Worm (Caenorhabditis elegans) whole organism, mixed stage, embryonic: ENCODE measurements around the gene W07G4.5.

Source experiments
- M03D4.4 ChIP-seq: sonication (generic microtip); optimal IDR thresholded peaks from 2 replicates; lab custom pipeline; 2017; ENCODE audit warnings: mild to moderate bottlenecking, missing genetic modification characterization, missing compliant biosample characterization
- bed-3 ChIP-seq: fragments of 200-800 bp; sonication (Bioruptor generic); optimal IDR thresholded peaks from 3 replicates; lab custom pipeline; 2018; ENCODE audit warnings: mild to moderate bottlenecking, missing genetic modification characterization, moderate library complexity, missing compliant biosample characterization
- blmp-1 ChIP-seq: fragments of 150-350 bp; optimal IDR thresholded peaks from 2 replicates; lab custom pipeline; 2014; ENCODE audit warnings: missing biosample characterization, missing genetic modification characterization
- ceh-39 ChIP-seq: fragments of 150-350 bp; optimal IDR thresholded peaks from 2 replicates; lab custom pipeline; 2014; ENCODE audit warnings: missing biosample characterization, missing genetic modification characterization
- ceh-43 ChIP-seq: fragments of 200-800 bp; sonication (Bioruptor generic); optimal IDR thresholded peaks from 2 replicates; lab custom pipeline; 2018; ENCODE audit warnings: mild to moderate bottlenecking, missing genetic modification characterization, moderate library complexity, missing compliant biosample characterization
- ceh-83 ChIP-seq: fragments of 200-800 bp; sonication (Bioruptor generic); optimal IDR thresholded peaks from 2 replicates; lab custom pipeline; 2018; ENCODE audit warnings: mild to moderate bottlenecking, missing genetic modification characterization, missing compliant biosample characterization
- ces-1 ChIP-seq: fragments of 150-350 bp; optimal IDR thresholded peaks from 2 replicates; lab custom pipeline; 2014; ENCODE audit warnings: missing biosample characterization, missing genetic modification reagents, missing genetic modification characterization
- cnd-1 ChIP-seq: fragments of 200-800 bp; sonication (Bioruptor generic); optimal IDR thresholded peaks from 2 replicates; lab custom pipeline; 2018; ENCODE audit warnings: mild to moderate bottlenecking, missing genetic modification characterization, missing compliant biosample characterization
- drap-1 ChIP-seq: fragments of 200-800 bp; sonication (Bioruptor generic); optimal IDR thresholded peaks from 3 replicates; lab custom pipeline; 2018; ENCODE audit warnings: mild to moderate bottlenecking, missing genetic modification characterization, missing compliant biosample characterization
- elt-1 ChIP-seq: sonication (generic microtip); optimal IDR thresholded peaks from 2 replicates; lab custom pipeline; 2017; ENCODE audit warnings: missing genetic modification characterization, mild to moderate bottlenecking, missing compliant biosample characterization, antibody characterized with exemption, moderate library complexity, borderline replicate concordance; ENCODE audit not compliant: insufficient read depth
- elt-3 ChIP-seq: fragments of 150-350 bp; optimal IDR thresholded peaks from 2 replicates; lab custom pipeline; 2014; ENCODE audit warnings: missing biosample characterization, missing genetic modification characterization
- flh-1 ChIP-seq: fragments of 200-800 bp; sonication (Bioruptor generic); optimal IDR thresholded peaks from 2 replicates; lab custom pipeline; 2018; ENCODE audit warnings: mild to moderate bottlenecking, missing genetic modification characterization, moderate library complexity, missing compliant biosample characterization
- ham-2 ChIP-seq: fragments of 200-800 bp; sonication (Bioruptor generic); optimal IDR thresholded peaks from 2 replicates; lab custom pipeline; 2018; ENCODE audit warnings: mild to moderate bottlenecking, missing genetic modification characterization, missing compliant biosample characterization
- hlh-1 ChIP-seq: fragments of 150-350 bp; optimal IDR thresholded peaks from 2 replicates; lab custom pipeline; 2014; ENCODE audit warnings: missing biosample characterization, missing genetic modification reagents, missing genetic modification characterization
- lin-13 ChIP-seq: fragments of 150-350 bp; optimal IDR thresholded peaks from 2 replicates; lab custom pipeline; 2014; ENCODE audit warnings: missing biosample characterization, missing genetic modification characterization
- lin-32 ChIP-seq: fragments of 200-800 bp; sonication (Bioruptor generic); optimal IDR thresholded peaks from 2 replicates; lab custom pipeline; 2018; ENCODE audit warnings: mild to moderate bottlenecking, missing genetic modification characterization, missing compliant biosample characterization
- lsy-2 ChIP-seq: fragments of 150-350 bp; optimal IDR thresholded peaks from 2 replicates; lab custom pipeline; 2014; ENCODE audit warnings: missing biosample characterization, missing genetic modification characterization
- mab-5 ChIP-seq: fragments of 150-350 bp; optimal IDR thresholded peaks from 2 replicates; lab custom pipeline; 2014; ENCODE audit warnings: missing biosample characterization, missing genetic modification characterization
- mep-1 ChIP-seq: fragments of 150-350 bp; optimal IDR thresholded peaks from 2 replicates; lab custom pipeline; 2017; ENCODE audit warnings: missing biosample characterization, missing genetic modification reagents, missing genetic modification characterization, inconsistent platforms
- mls-2 ChIP-seq: sonication (generic microtip); optimal IDR thresholded peaks from 2 replicates; lab custom pipeline; 2016; ENCODE audit warnings: mild to moderate bottlenecking, missing genetic modification characterization, moderate library complexity, missing compliant biosample characterization
- nhr-12 ChIP-seq: fragments of 150-350 bp; optimal IDR thresholded peaks from 2 replicates; lab custom pipeline; 2014; ENCODE audit warnings: missing biosample characterization, missing genetic modification characterization
- nhr-2 ChIP-seq: fragments of 150-350 bp; optimal IDR thresholded peaks from 2 replicates; lab custom pipeline; 2014; ENCODE audit warnings: missing biosample characterization, missing genetic modification characterization
- nhr-237 ChIP-seq: fragments of 150-350 bp; optimal IDR thresholded peaks from 2 replicates; lab custom pipeline; 2014; ENCODE audit warnings: missing biosample characterization, missing genetic modification characterization
- nhr-28 ChIP-seq: fragments of 150-350 bp; optimal IDR thresholded peaks from 2 replicates; lab custom pipeline; 2014; ENCODE audit warnings: missing biosample characterization, missing genetic modification characterization
- nhr-76 ChIP-seq: sonication (generic microtip); optimal IDR thresholded peaks from 2 replicates; lab custom pipeline; 2017; ENCODE audit warnings: missing biosample characterization, missing genetic modification characterization
- pha-4 ChIP-seq: fragments of 150-350 bp; optimal IDR thresholded peaks from 2 replicates; lab custom pipeline; 2018; ENCODE audit warnings: missing biosample characterization, missing genetic modification reagents, missing genetic modification characterization
- sem-2 ChIP-seq: fragments of 200-800 bp; sonication (Bioruptor generic); optimal IDR thresholded peaks from 2 replicates; lab custom pipeline; 2018; ENCODE audit warnings: mild to moderate bottlenecking, missing genetic modification characterization, missing compliant biosample characterization
- snpc-4 ChIP-seq: fragments of 150-350 bp; optimal IDR thresholded peaks from 2 replicates; lab custom pipeline; 2014; ENCODE audit warnings: missing biosample characterization, missing genetic modification characterization
- sptf-1 ChIP-seq: sonication (generic microtip); optimal IDR thresholded peaks from 2 replicates; lab custom pipeline; 2017; ENCODE audit warnings: mild to moderate bottlenecking, missing genetic modification characterization, moderate library complexity, missing compliant biosample characterization
- tbx-8 ChIP-seq: fragments of 200-800 bp; sonication (Bioruptor generic); optimal IDR thresholded peaks from 2 replicates; lab custom pipeline; 2018; ENCODE audit warnings: mild to moderate bottlenecking, missing genetic modification characterization, moderate library complexity, missing compliant biosample characterization
- unc-120 ChIP-seq: sonication (generic microtip); optimal IDR thresholded peaks from 2 replicates; lab custom pipeline; 2017; ENCODE audit warnings: missing genetic modification characterization, missing compliant biosample characterization; ENCODE audit not compliant: poor library complexity, severe bottlenecking
- unc-39 ChIP-seq: fragments of 150-350 bp; optimal IDR thresholded peaks from 2 replicates; lab custom pipeline; 2014; ENCODE audit warnings: missing biosample characterization, missing genetic modification characterization
- unc-62 ChIP-seq: fragments of 150-350 bp; optimal IDR thresholded peaks from 2 replicates; lab custom pipeline; 2014; ENCODE audit warnings: missing biosample characterization, missing genetic modification reagents, missing genetic modification characterization
- zip-8 ChIP-seq: fragments of 150-350 bp; optimal IDR thresholded peaks from 2 replicates; lab custom pipeline; 2014; ENCODE audit warnings: missing biosample characterization, missing genetic modification characterization
- ztf-11 ChIP-seq: fragments of 150-350 bp; optimal IDR thresholded peaks from 2 replicates; lab custom pipeline; 2014; ENCODE audit warnings: missing biosample characterization, missing genetic modification characterization

The W07G4.5 gene

ce11 chrV:13009271-13009670 lies 38.5 kb upstream of the W07G4.5 start:
- TF ChIP-seq lin-32 (GFP tag; lab: Kevin White, UChicago): no peak
- TF ChIP-seq nhr-2 (tag; lab: Kevin White, UChicago): no peak
- no peak for TF ChIP-seq M03D4.4 (tag; lab: Kevin White, UChicago)
- no peak for TF ChIP-seq ceh-83 (GFP tag; lab: Kevin White, UChicago)
- no peak for TF ChIP-seq mab-5
- no peak for TF ChIP-seq tbx-8 (GFP tag; lab: Kevin White, UChicago)

ce11 chrV:13009843-13010242 lies 37.9 kb upstream of the W07G4.5 start:
- TF ChIP-seq lin-13: no peak
- TF ChIP-seq ceh-39 (tag; lab: Kevin White, UChicago): no peak
- TF ChIP-seq snpc-4 (tag; lab: Kevin White, UChicago): no peak
- peak; percentile 59 for TF ChIP-seq ces-1 (GFP tag; lab: Kevin White, UChicago)
- no peak for TF ChIP-seq drap-1 (GFP tag; lab: Kevin White, UChicago)
- no peak for TF ChIP-seq cnd-1
- TF ChIP-seq nhr-28 (tag; lab: Kevin White, UChicago): no peak
- TF ChIP-seq blmp-1 (tag; lab: Kevin White, UChicago): no peak
- TF ChIP-seq sem-2 (GFP tag; lab: Kevin White, UChicago): no peak
- TF ChIP-seq mab-5: no peak
- no peak for TF ChIP-seq nhr-76 (tag; lab: Kevin White, UChicago)
- TF ChIP-seq unc-62: no peak
- no peak for TF ChIP-seq tbx-8 (GFP tag; lab: Kevin White, UChicago)
- no peak for TF ChIP-seq mep-1 (tag; lab: Kevin White, UChicago)
- peak; percentile 10 for TF ChIP-seq pha-4 (tag; lab: Kevin White, UChicago)
- TF ChIP-seq flh-1 (GFP tag; lab: Kevin White, UChicago): no peak
- peak; percentile 50 for TF ChIP-seq unc-120 (tag; lab: Kevin White, UChicago)
- TF ChIP-seq hlh-1: peak; percentile 29
- no peak for TF ChIP-seq zip-8 (tag; lab: Kevin White, UChicago)
- TF ChIP-seq ztf-11 (tag; lab: Kevin White, UChicago): no peak
- TF ChIP-seq nhr-2 (tag; lab: Kevin White, UChicago): no peak
- TF ChIP-seq bed-3 (GFP tag; lab: Kevin White, UChicago): no peak
- no peak for TF ChIP-seq ceh-43
- no peak for TF ChIP-seq nhr-237
- no peak for TF ChIP-seq ham-2 (GFP tag; lab: Kevin White, UChicago)
- no peak for TF ChIP-seq unc-39 (tag; lab: Kevin White, UChicago)
- peak; percentile 28 for TF ChIP-seq lsy-2
- TF ChIP-seq lin-32 (GFP tag; lab: Kevin White, UChicago): no peak
- TF ChIP-seq nhr-12: no peak
- no peak for TF ChIP-seq M03D4.4 (tag; lab: Kevin White, UChicago)
- TF ChIP-seq elt-3 (tag; lab: Kevin White, UChicago): no peak
- no peak for TF ChIP-seq mls-2
- no peak for TF ChIP-seq elt-1
- no peak for TF ChIP-seq ceh-83 (GFP tag; lab: Kevin White, UChicago)
- TF ChIP-seq sptf-1 (tag; lab: Kevin White, UChicago): no peak

- TF ChIP-seq zip-8 (tag; lab: Kevin White, UChicago) (peak; percentile 94), elt-3 (tag; lab: Kevin White, UChicago) (no peak)
- TF ChIP-seq, all 35 proteins: peak for 1
Measured at ce11 chrV:13011904-13012303, 35.9 kb upstream of the W07G4.5 start.

- TF ChIP-seq sem-2 (GFP tag; lab: Kevin White, UChicago) (no peak), ceh-83 (GFP tag; lab: Kevin White, UChicago) (no peak), nhr-2 (tag; lab: Kevin White, UChicago) (no peak), mab-5 (no peak), zip-8 (tag; lab: Kevin White, UChicago) (no peak), flh-1 (GFP tag; lab: Kevin White, UChicago) (no peak), ces-1 (GFP tag; lab: Kevin White, UChicago) (no peak), lin-13 (no peak), elt-3 (tag; lab: Kevin White, UChicago) (no peak), pha-4 (tag; lab: Kevin White, UChicago) (no peak), mep-1 (tag; lab: Kevin White, UChicago) (no peak), lin-32 (GFP tag; lab: Kevin White, UChicago) (no peak), bed-3 (GFP tag; lab: Kevin White, UChicago) (no peak), cnd-1 (no peak), sptf-1 (tag; lab: Kevin White, UChicago) (no peak), nhr-28 (tag; lab: Kevin White, UChicago) (no peak), unc-39 (tag; lab: Kevin White, UChicago) (no peak), drap-1 (GFP tag; lab: Kevin White, UChicago) (no peak), ceh-43 (no peak)
Measured at ce11 chrV:13013158-13013557, 34.6 kb upstream of the W07G4.5 start, which contains the start of gene try-10. Gene try-10, minus strand, starts transcription at chrV:13013258.
